Fruit fly (Drosophila melanogaster) whole organism, embryonic: ENCODE data around the gene Rbp1-like.
A peak's percentile ranks its signal among the peaks of the same experiment; 100 is the strongest.

Experiments used
- CG11093 ChIP-seq: fragments of 200-800 bp; sonication (Bioruptor generic); IDR thresholded peaks from 3 replicates; pipeline ENCODE4 v1.3.6; 2022; ENCODE audit warnings: missing biosample characterization, missing genetic modification characterization
- CG11247 ChIP-seq: fragments of 200-800 bp; sonication (Bioruptor generic); IDR thresholded peaks from 2 replicates; pipeline ENCODE4 v1.3.6; 2022; ENCODE audit warnings: missing biosample characterization, missing genetic modification characterization
- CG11723 ChIP-seq: fragments of 200-800 bp; sonication (Bioruptor generic); optimal IDR thresholded peaks from 2 replicates; lab custom pipeline; 2017; ENCODE audit warnings: missing biosample characterization, mild to moderate bottlenecking, missing genetic modification characterization
- CG12769 ChIP-seq: fragments of 200-800 bp; sonication (Bioruptor generic); optimal IDR thresholded peaks from 2 replicates; lab custom pipeline; 2019; ENCODE audit warnings: missing biosample characterization, mild to moderate bottlenecking, missing genetic modification characterization, moderate library complexity
- CG12942 ChIP-seq: fragments of 200-800 bp; sonication (Bioruptor generic); optimal IDR thresholded peaks from 3 replicates; lab custom pipeline; 2016; ENCODE audit warnings: missing biosample characterization, missing genetic modification characterization
- CG14050 ChIP-seq: fragments of 200-800 bp; sonication (Bioruptor generic); IDR thresholded peaks from 3 replicates; pipeline ENCODE4 v1.3.6; 2022; ENCODE audit warnings: missing biosample characterization, missing genetic modification characterization
- CG15011 ChIP-seq: fragments of 200-800 bp; sonication (Bioruptor generic); optimal IDR thresholded peaks from 3 replicates; lab custom pipeline; 2018; ENCODE audit warnings: missing biosample characterization, mild to moderate bottlenecking, missing genetic modification characterization
- CG17186 ChIP-seq: fragments of 200-800 bp; sonication (Bioruptor generic); optimal IDR thresholded peaks from 3 replicates; lab custom pipeline; 2017; ENCODE audit warnings: missing biosample characterization, missing genetic modification reagents, missing genetic modification characterization
- CG17802 ChIP-seq: fragments of 200-800 bp; sonication (Bioruptor generic); optimal IDR thresholded peaks from 2 replicates; lab custom pipeline; 2018; ENCODE audit warnings: missing biosample characterization, mild to moderate bottlenecking, missing genetic modification characterization, moderate library complexity
- CG18011 ChIP-seq: fragments of 200-800 bp; sonication (Bioruptor generic); optimal IDR thresholded peaks from 2 replicates; lab custom pipeline; 2017; ENCODE audit warnings: missing biosample characterization, missing genetic modification characterization, mild to moderate bottlenecking, moderate library complexity, missing genotype
- CG31365 ChIP-seq: fragments of 200-800 bp; sonication (Bioruptor generic); optimal IDR thresholded peaks from 2 replicates; lab custom pipeline; 2018; ENCODE audit warnings: missing biosample characterization, mild to moderate bottlenecking, missing genetic modification characterization
- CG4617 ChIP-seq: fragments of 200-800 bp; sonication (Bioruptor generic); optimal IDR thresholded peaks from 3 replicates; lab custom pipeline; 2016; ENCODE audit warnings: missing biosample characterization, missing genetic modification characterization, borderline replicate concordance
- CG4730 ChIP-seq: fragments of 200-800 bp; sonication (Bioruptor generic); IDR thresholded peaks from 2 replicates; pipeline ENCODE4 v1.3.6; 2022; ENCODE audit warnings: missing biosample characterization, missing genetic modification characterization
- CG6683 ChIP-seq: fragments of 200-800 bp; sonication (Bioruptor generic); optimal IDR thresholded peaks from 2 replicates; lab custom pipeline; 2017; ENCODE audit warnings: missing biosample characterization, mild to moderate bottlenecking, missing genetic modification characterization, missing genetic modification reagents
- CG7357 ChIP-seq: fragments of 200-800 bp; sonication (Bioruptor generic); IDR thresholded peaks from 3 replicates; pipeline ENCODE4 v1.3.6; 2022; ENCODE audit warnings: missing biosample characterization, missing genetic modification characterization
- CG7372 ChIP-seq: fragments of 200-800 bp; sonication (Bioruptor generic); IDR thresholded peaks from 2 replicates; pipeline ENCODE4 v1.3.6; 2022; ENCODE audit warnings: missing biosample characterization, missing genetic modification characterization
- Chrac-16 ChIP-seq: fragments of 200-800 bp; sonication (Bioruptor generic); optimal IDR thresholded peaks from 3 replicates; lab custom pipeline; 2016; ENCODE audit warnings: missing biosample characterization, missing genetic modification characterization
- CkIIα-i1 ChIP-seq: fragments of 200-800 bp; sonication (Bioruptor generic); IDR thresholded peaks from 2 replicates; pipeline ENCODE4 v1.3.6; 2022; ENCODE audit warnings: missing biosample characterization, missing genetic modification characterization
- D19A ChIP-seq: fragments of 200-800 bp; optimal IDR thresholded peaks from 3 replicates; lab custom pipeline; 2019; ENCODE audit warnings: missing biosample characterization, mild to moderate bottlenecking, missing genetic modification characterization, moderate library complexity
- Dbx ChIP-seq: fragments of 200-800 bp; sonication (Bioruptor generic); IDR thresholded peaks from 3 replicates; pipeline ENCODE4 v1.3.6; 2022; ENCODE audit warnings: missing biosample characterization, missing genetic modification characterization
- Dek ChIP-seq: fragments of 200-800 bp; sonication (Bioruptor generic); optimal IDR thresholded peaks from 3 replicates; lab custom pipeline; 2019; ENCODE audit warnings: missing biosample characterization, mild to moderate bottlenecking, missing genetic modification characterization, moderate library complexity
- Drgx ChIP-seq: fragments of 200-800 bp; sonication (Bioruptor generic); IDR thresholded peaks from 2 replicates; pipeline ENCODE4 v1.3.6; 2022; ENCODE audit warnings: missing biosample characterization, missing genetic modification characterization
- HLH3B ChIP-seq: fragments of 200-800 bp; sonication (Bioruptor generic); IDR thresholded peaks from 2 replicates; pipeline ENCODE4 v1.3.6; 2022; ENCODE audit warnings: missing biosample characterization, missing genetic modification characterization
- Nf-YB ChIP-seq: fragments of 200-800 bp; sonication (Bioruptor generic); optimal IDR thresholded peaks from 3 replicates; lab custom pipeline; 2019; ENCODE audit warnings: missing biosample characterization, mild to moderate bottlenecking, missing genetic modification characterization, moderate library complexity
- Side ChIP-seq: fragments of 200-800 bp; sonication (Bioruptor generic); optimal IDR thresholded peaks from 2 replicates; lab custom pipeline; 2016; ENCODE audit warnings: missing biosample characterization, missing genetic modification characterization
- Sox102F ChIP-seq: fragments of 200-800 bp; sonication (Bioruptor generic); optimal IDR thresholded peaks from 2 replicates; lab custom pipeline; 2018; ENCODE audit warnings: missing biosample characterization, mild to moderate bottlenecking, missing genetic modification characterization, moderate library complexity
- Sry-δ ChIP-seq: fragments of 200-800 bp; sonication (Bioruptor generic); optimal IDR thresholded peaks from 2 replicates; lab custom pipeline; 2016; ENCODE audit warnings: missing biosample characterization, missing genetic modification characterization
- Tbp ChIP-seq: fragments of >200 bp; optimal IDR thresholded peaks from 2 replicates; lab custom pipeline; 2018; ENCODE audit warnings: missing biosample characterization, missing genetic modification characterization
- ash1 ChIP-seq: fragments of 200-800 bp; sonication (Bioruptor generic); optimal IDR thresholded peaks from 2 replicates; lab custom pipeline; 2018; ENCODE audit warnings: missing biosample characterization, mild to moderate bottlenecking, missing genetic modification characterization
- bowl ChIP-seq: fragments of 200-800 bp; sonication (Bioruptor generic); IDR thresholded peaks from 2 replicates; pipeline ENCODE4 v1.3.6; 2022; ENCODE audit warnings: missing biosample characterization, missing genetic modification characterization
- bsh ChIP-seq, 2 experiments: fragments of 200-800 bp; sonication (Bioruptor generic); optimal IDR thresholded peaks; 2 replicates each; lab custom pipeline; 2017 to 2018; ENCODE audit warnings: mild to moderate bottlenecking in 2 of 2, missing biosample characterization in 2 of 2, missing genetic modification characterization in 2 of 2, moderate library complexity in 1 of 2
- cas ChIP-seq: fragments of 200-800 bp; sonication (Bioruptor generic); IDR thresholded peaks from 2 replicates; pipeline ENCODE4 v1.3.6; 2022; ENCODE audit warnings: missing biosample characterization, missing genetic modification characterization
- chn ChIP-seq: fragments of 200-800 bp; sonication (Bioruptor generic); optimal IDR thresholded peaks from 2 replicates; lab custom pipeline; 2016; ENCODE audit warnings: missing biosample characterization, missing genetic modification characterization
- fd3F ChIP-seq: fragments of 200-800 bp; sonication (Bioruptor generic); optimal IDR thresholded peaks from 2 replicates; lab custom pipeline; 2018; ENCODE audit warnings: missing biosample characterization, mild to moderate bottlenecking, missing genetic modification characterization, moderate library complexity
- fru ChIP-seq: fragments of >200 bp; optimal IDR thresholded peaks from 2 replicates; lab custom pipeline; 2017
- fu2 ChIP-seq: fragments of 200-800 bp; sonication (Bioruptor generic); optimal IDR thresholded peaks from 2 replicates; lab custom pipeline; 2016; ENCODE audit warnings: missing biosample characterization, missing genetic modification characterization
- gcm2 ChIP-seq: fragments of 200-800 bp; sonication (Bioruptor generic); optimal IDR thresholded peaks from 2 replicates; lab custom pipeline; 2016; ENCODE audit warnings: missing biosample characterization, missing genetic modification characterization
- gem ChIP-seq: fragments of 200-800 bp; sonication (Bioruptor generic); optimal IDR thresholded peaks from 2 replicates; lab custom pipeline; 2019; ENCODE audit warnings: missing biosample characterization, mild to moderate bottlenecking, missing genetic modification characterization, moderate library complexity
- grn ChIP-seq: fragments of 200-800 bp; sonication (Bioruptor generic); optimal IDR thresholded peaks from 3 replicates; lab custom pipeline; 2017; ENCODE audit warnings: missing biosample characterization, missing genetic modification characterization
- hb ChIP-seq: fragments of 200-800 bp; sonication (Bioruptor generic); IDR thresholded peaks from 3 replicates; pipeline ENCODE4 v1.3.6; 2022; ENCODE audit warnings: missing biosample characterization, missing genetic modification characterization; ENCODE audit not compliant: partially characterized antibody
- jigr1 ChIP-seq: fragments of 200-800 bp; sonication (Bioruptor generic); IDR thresholded peaks from 3 replicates; pipeline ENCODE4 v1.3.6; 2022; ENCODE audit warnings: missing biosample characterization, missing genetic modification characterization
- kah ChIP-seq: fragments of 200-800 bp; sonication (Bioruptor generic); optimal IDR thresholded peaks from 2 replicates; lab custom pipeline; 2018; ENCODE audit warnings: missing biosample characterization, mild to moderate bottlenecking, missing genetic modification characterization
- lab ChIP-seq: fragments of 200-800 bp; sonication (Bioruptor generic); optimal IDR thresholded peaks from 3 replicates; lab custom pipeline; 2017; ENCODE audit warnings: missing biosample characterization, missing genetic modification characterization, mild to moderate bottlenecking, moderate library complexity, missing genetic modification reagents
- lmd ChIP-seq: fragments of 200-800 bp; sonication (Bioruptor generic); IDR thresholded peaks from 2 replicates; pipeline ENCODE4 v1.3.6; 2022; ENCODE audit warnings: missing biosample characterization, missing genetic modification characterization
- nerfin-1 ChIP-seq: fragments of 200-800 bp; sonication (Bioruptor generic); optimal IDR thresholded peaks from 3 replicates; lab custom pipeline; 2019; ENCODE audit warnings: missing biosample characterization, mild to moderate bottlenecking, missing genetic modification characterization, moderate library complexity
- onecut ChIP-seq: fragments of 200-800 bp; sonication (Bioruptor generic); IDR thresholded peaks from 2 replicates; pipeline ENCODE4 v1.3.6; 2022; ENCODE audit warnings: missing biosample characterization, missing genetic modification characterization
- sisA ChIP-seq: fragments of 200-800 bp; sonication (Bioruptor generic); IDR thresholded peaks from 2 replicates; pipeline ENCODE4 v1.3.6; 2022; ENCODE audit warnings: missing biosample characterization, missing genetic modification characterization
- tgo ChIP-seq: fragments of 200-800 bp; sonication (Bioruptor generic); IDR thresholded peaks from 3 replicates; pipeline ENCODE4 v1.3.6; 2022; ENCODE audit warnings: missing biosample characterization, missing genetic modification characterization
- toy ChIP-seq: fragments of 200-800 bp; sonication (Bioruptor generic); IDR thresholded peaks from 2 replicates; pipeline ENCODE4 v1.3.6; 2022; ENCODE audit warnings: missing biosample characterization, missing genetic modification characterization
- twi ChIP-seq: fragments of 200-800 bp; optimal IDR thresholded peaks from 2 replicates; lab custom pipeline; 2019; ENCODE audit warnings: missing biosample characterization, mild to moderate bottlenecking, missing genetic modification characterization, moderate library complexity
- unc-4 ChIP-seq: fragments of 200-800 bp; sonication (Bioruptor generic); IDR thresholded peaks from 2 replicates; pipeline ENCODE4 v1.3.6; 2022; ENCODE audit warnings: missing biosample characterization, missing genetic modification characterization; ENCODE audit not compliant: partially characterized antibody

Gene Rbp1-like

dm6 chrX:13337454-13337853, 47.2 kb downstream of the Rbp1-like start, which contains the start of gene RpS15Aa (continued):
- TF ChIP-seq CG4617, result peak; percentile 18
- TF ChIP-seq CG11247 (GFP tag; lab: Robert Waterston, UW), result peak; percentile 77
- TF ChIP-seq toy (GFP tag; lab: Robert Waterston, UW), result 0 out of 2 replicates have a peak, but pooled peaks have one; percentile 44
- TF ChIP-seq onecut (GFP tag; lab: Robert Waterston, UW), result peak; percentile 79
- TF ChIP-seq gcm2 (GFP tag; lab: Kevin White, UChicago), result peak; percentile 35
- peak; percentile 31; the same call in 1 of the 2 replicates for TF ChIP-seq Drgx (GFP tag; lab: Robert Waterston, UW)
- peak; percentile 68 for TF ChIP-seq CG15011 (GFP tag; lab: Kevin White, UChicago)
- peak; percentile 62 for TF ChIP-seq lmd
- TF ChIP-seq twi (tag; lab: Kevin White, UChicago), result peak; percentile 26
- TF ChIP-seq Nf-YB (GFP tag; lab: Kevin White, UChicago), result peak; percentile 41
- peak; percentile 71; the same call in 1 of the 2 replicates for TF ChIP-seq CG7372
- peak; percentile 44 for TF ChIP-seq fu2 (GFP tag; lab: Kevin White, UChicago)
- TF ChIP-seq Sox102F (GFP tag; lab: Kevin White, UChicago), result no peak
- TF ChIP-seq CG11093 (GFP tag; lab: Robert Waterston, UW), result 0 out of 3 replicates have a peak, but pooled peaks have one; percentile 23
- peak; percentile 53 for TF ChIP-seq CG4730 (GFP tag; lab: Robert Waterston, UW)
- TF ChIP-seq CG11723 (GFP tag; lab: Kevin White, UChicago), result peak; percentile 61
- peak; percentile 62 for TF ChIP-seq CG31365 (tag; lab: Kevin White, UChicago)
- peak; percentile 18 for TF ChIP-seq fd3F
- TF ChIP-seq gem (tag; lab: Kevin White, UChicago), result peak; percentile 24
- TF ChIP-seq CG12942, result peak; percentile 57
- peak; percentile 16 for TF ChIP-seq D19A (tag; lab: Kevin White, UChicago)
- TF ChIP-seq CG18011 (GFP tag; lab: Kevin White, UChicago), result peak; percentile 49
- peak; percentile 66 for TF ChIP-seq tgo (GFP tag; lab: Robert Waterston, UW)
- TF ChIP-seq Dek, result peak; percentile 36
- TF ChIP-seq grn, result peak; percentile 34
- peak; percentile 81 for TF ChIP-seq Side
- peak; percentile 76 for TF ChIP-seq Sry-δ
- TF ChIP-seq bowl (GFP tag; lab: Robert Waterston, UW), result 0 out of 2 replicates have a peak, but pooled peaks have one; percentile 44
- peak; percentile 23 for TF ChIP-seq CG6683 (GFP tag; lab: Kevin White, UChicago)
- TF ChIP-seq Dbx, result peak; percentile 89
- TF ChIP-seq Chrac-16 (GFP tag; lab: Kevin White, UChicago), result no peak
- TF ChIP-seq lab (GFP tag; lab: Kevin White, UChicago), result peak; percentile 89
- 0 out of 3 replicates have a peak, but pooled peaks have one; percentile 20 for TF ChIP-seq jigr1 (GFP tag; lab: Robert Waterston, UW)
- no peak for TF ChIP-seq CkIIα-i1 (GFP tag; lab: Robert Waterston, UW)
- TF ChIP-seq sisA (GFP tag; lab: Robert Waterston, UW), result peak; percentile 59
- peak; percentile 3 for TF ChIP-seq Tbp
- peak; percentile 47 for TF ChIP-seq CG17186 (GFP tag; lab: Kevin White, UChicago)
- TF ChIP-seq CG14050 (GFP tag; lab: Robert Waterston, UW), result peak; percentile 64
- peak in 1 of 2 experiments; percentile 64 for TF ChIP-seq bsh (GFP tag; optimal IDR thresholded peaks at IDR 0.05; lab: Kevin White, UChicago)
- TF ChIP-seq cas, result no peak
- TF ChIP-seq HLH3B, result peak; percentile 58; the same call in 1 of the 2 replicates
- TF ChIP-seq fru, result no peak
- peak; percentile 51; the same call in 1 of the 3 replicates for TF ChIP-seq hb
- TF ChIP-seq ash1 (GFP tag; lab: Kevin White, UChicago), result peak; percentile 47
- TF ChIP-seq nerfin-1 (tag; lab: Kevin White, UChicago), result peak; percentile 35
- TF ChIP-seq CG17802 (tag; lab: Kevin White, UChicago), result peak; percentile 69
- TF ChIP-seq CG7357 (GFP tag; lab: Robert Waterston, UW), result no peak
- TF ChIP-seq unc-4 (GFP tag; lab: Robert Waterston, UW), result peak; percentile 40
- peak; percentile 46 for TF ChIP-seq chn (GFP tag; lab: Kevin White, UChicago)
- peak; percentile 54 for TF ChIP-seq CG12769 (tag; lab: Kevin White, UChicago)
- peak; percentile 49 for TF ChIP-seq kah (GFP tag; lab: Kevin White, UChicago)
